Worm (Caenorhabditis elegans) whole organism, mixed stage, embryonic: ENCODE data around the gene evl-14.

Experiments
- bed-3 ChIP-seq: fragments of 200-800 bp; sonication (Bioruptor generic); optimal IDR thresholded peaks from 3 replicates; lab custom pipeline; 2018; ENCODE audit warnings: mild to moderate bottlenecking, missing genetic modification characterization, moderate library complexity, missing compliant biosample characterization
- blmp-1 ChIP-seq: fragments of 150-350 bp; optimal IDR thresholded peaks from 2 replicates; lab custom pipeline; 2014; ENCODE audit warnings: missing biosample characterization, missing genetic modification characterization
- ceh-39 ChIP-seq: fragments of 150-350 bp; optimal IDR thresholded peaks from 2 replicates; lab custom pipeline; 2014; ENCODE audit warnings: missing biosample characterization, missing genetic modification characterization
- ceh-43 ChIP-seq: fragments of 200-800 bp; sonication (Bioruptor generic); optimal IDR thresholded peaks from 2 replicates; lab custom pipeline; 2018; ENCODE audit warnings: mild to moderate bottlenecking, missing genetic modification characterization, moderate library complexity, missing compliant biosample characterization
- ceh-83 ChIP-seq: fragments of 200-800 bp; sonication (Bioruptor generic); optimal IDR thresholded peaks from 2 replicates; lab custom pipeline; 2018; ENCODE audit warnings: mild to moderate bottlenecking, missing genetic modification characterization, missing compliant biosample characterization
- ces-1 ChIP-seq: fragments of 150-350 bp; optimal IDR thresholded peaks from 2 replicates; lab custom pipeline; 2014; ENCODE audit warnings: missing biosample characterization, missing genetic modification reagents, missing genetic modification characterization
- cnd-1 ChIP-seq: fragments of 200-800 bp; sonication (Bioruptor generic); optimal IDR thresholded peaks from 2 replicates; lab custom pipeline; 2018; ENCODE audit warnings: mild to moderate bottlenecking, missing genetic modification characterization, missing compliant biosample characterization
- drap-1 ChIP-seq: fragments of 200-800 bp; sonication (Bioruptor generic); optimal IDR thresholded peaks from 3 replicates; lab custom pipeline; 2018; ENCODE audit warnings: mild to moderate bottlenecking, missing genetic modification characterization, missing compliant biosample characterization
- elt-1 ChIP-seq: sonication (generic microtip); optimal IDR thresholded peaks from 2 replicates; lab custom pipeline; 2017; ENCODE audit warnings: missing genetic modification characterization, mild to moderate bottlenecking, missing compliant biosample characterization, antibody characterized with exemption, moderate library complexity, borderline replicate concordance; ENCODE audit not compliant: insufficient read depth
- elt-3 ChIP-seq: fragments of 150-350 bp; optimal IDR thresholded peaks from 2 replicates; lab custom pipeline; 2014; ENCODE audit warnings: missing biosample characterization, missing genetic modification characterization
- flh-1 ChIP-seq: fragments of 200-800 bp; sonication (Bioruptor generic); optimal IDR thresholded peaks from 2 replicates; lab custom pipeline; 2018; ENCODE audit warnings: mild to moderate bottlenecking, missing genetic modification characterization, moderate library complexity, missing compliant biosample characterization
- ham-2 ChIP-seq: fragments of 200-800 bp; sonication (Bioruptor generic); optimal IDR thresholded peaks from 2 replicates; lab custom pipeline; 2018; ENCODE audit warnings: mild to moderate bottlenecking, missing genetic modification characterization, missing compliant biosample characterization
- hlh-1 ChIP-seq: fragments of 150-350 bp; optimal IDR thresholded peaks from 2 replicates; lab custom pipeline; 2014; ENCODE audit warnings: missing biosample characterization, missing genetic modification reagents, missing genetic modification characterization
- lin-13 ChIP-seq: fragments of 150-350 bp; optimal IDR thresholded peaks from 2 replicates; lab custom pipeline; 2014; ENCODE audit warnings: missing biosample characterization, missing genetic modification characterization
- lin-32 ChIP-seq: fragments of 200-800 bp; sonication (Bioruptor generic); optimal IDR thresholded peaks from 2 replicates; lab custom pipeline; 2018; ENCODE audit warnings: mild to moderate bottlenecking, missing genetic modification characterization, missing compliant biosample characterization
- lsy-2 ChIP-seq: fragments of 150-350 bp; optimal IDR thresholded peaks from 2 replicates; lab custom pipeline; 2014; ENCODE audit warnings: missing biosample characterization, missing genetic modification characterization
- mab-5 ChIP-seq: fragments of 150-350 bp; optimal IDR thresholded peaks from 2 replicates; lab custom pipeline; 2014; ENCODE audit warnings: missing biosample characterization, missing genetic modification characterization
- mep-1 ChIP-seq: fragments of 150-350 bp; optimal IDR thresholded peaks from 2 replicates; lab custom pipeline; 2017; ENCODE audit warnings: missing biosample characterization, missing genetic modification reagents, missing genetic modification characterization, inconsistent platforms
- mls-2 ChIP-seq: sonication (generic microtip); optimal IDR thresholded peaks from 2 replicates; lab custom pipeline; 2016; ENCODE audit warnings: mild to moderate bottlenecking, missing genetic modification characterization, moderate library complexity, missing compliant biosample characterization
- nhr-12 ChIP-seq: fragments of 150-350 bp; optimal IDR thresholded peaks from 2 replicates; lab custom pipeline; 2014; ENCODE audit warnings: missing biosample characterization, missing genetic modification characterization
- nhr-2 ChIP-seq: fragments of 150-350 bp; optimal IDR thresholded peaks from 2 replicates; lab custom pipeline; 2014; ENCODE audit warnings: missing biosample characterization, missing genetic modification characterization
- nhr-237 ChIP-seq: fragments of 150-350 bp; optimal IDR thresholded peaks from 2 replicates; lab custom pipeline; 2014; ENCODE audit warnings: missing biosample characterization, missing genetic modification characterization
- nhr-28 ChIP-seq: fragments of 150-350 bp; optimal IDR thresholded peaks from 2 replicates; lab custom pipeline; 2014; ENCODE audit warnings: missing biosample characterization, missing genetic modification characterization
- nhr-76 ChIP-seq: sonication (generic microtip); optimal IDR thresholded peaks from 2 replicates; lab custom pipeline; 2017; ENCODE audit warnings: missing biosample characterization, missing genetic modification characterization
- pha-4 ChIP-seq: fragments of 150-350 bp; optimal IDR thresholded peaks from 2 replicates; lab custom pipeline; 2018; ENCODE audit warnings: missing biosample characterization, missing genetic modification reagents, missing genetic modification characterization
- sem-2 ChIP-seq: fragments of 200-800 bp; sonication (Bioruptor generic); optimal IDR thresholded peaks from 2 replicates; lab custom pipeline; 2018; ENCODE audit warnings: mild to moderate bottlenecking, missing genetic modification characterization, missing compliant biosample characterization
- snpc-4 ChIP-seq: fragments of 150-350 bp; optimal IDR thresholded peaks from 2 replicates; lab custom pipeline; 2014; ENCODE audit warnings: missing biosample characterization, missing genetic modification characterization
- sptf-1 ChIP-seq: sonication (generic microtip); optimal IDR thresholded peaks from 2 replicates; lab custom pipeline; 2017; ENCODE audit warnings: mild to moderate bottlenecking, missing genetic modification characterization, moderate library complexity, missing compliant biosample characterization
- tbx-8 ChIP-seq: fragments of 200-800 bp; sonication (Bioruptor generic); optimal IDR thresholded peaks from 2 replicates; lab custom pipeline; 2018; ENCODE audit warnings: mild to moderate bottlenecking, missing genetic modification characterization, moderate library complexity, missing compliant biosample characterization
- unc-120 ChIP-seq: sonication (generic microtip); optimal IDR thresholded peaks from 2 replicates; lab custom pipeline; 2017; ENCODE audit warnings: missing genetic modification characterization, missing compliant biosample characterization; ENCODE audit not compliant: poor library complexity, severe bottlenecking
- unc-39 ChIP-seq: fragments of 150-350 bp; optimal IDR thresholded peaks from 2 replicates; lab custom pipeline; 2014; ENCODE audit warnings: missing biosample characterization, missing genetic modification characterization
- unc-62 ChIP-seq: fragments of 150-350 bp; optimal IDR thresholded peaks from 2 replicates; lab custom pipeline; 2014; ENCODE audit warnings: missing biosample characterization, missing genetic modification reagents, missing genetic modification characterization
- zip-8 ChIP-seq: fragments of 150-350 bp; optimal IDR thresholded peaks from 2 replicates; lab custom pipeline; 2014; ENCODE audit warnings: missing biosample characterization, missing genetic modification characterization
- ztf-11 ChIP-seq: fragments of 150-350 bp; optimal IDR thresholded peaks from 2 replicates; lab custom pipeline; 2014; ENCODE audit warnings: missing biosample characterization, missing genetic modification characterization

evl-14 gene

ce11 chrIII:4358345-4358744 lies 45.4 kb upstream of the evl-14 start:
- TF ChIP-seq nhr-237 (tag; lab: Kevin White, UChicago) (no peak), lin-13 (tag; lab: Kevin White, UChicago) (no peak), nhr-12 (tag; lab: Kevin White, UChicago) (no peak), nhr-2 (tag; lab: Kevin White, UChicago) (no peak), nhr-28 (tag; lab: Kevin White, UChicago) (no peak), sptf-1 (no peak), zip-8 (tag; lab: Kevin White, UChicago) (no peak), ces-1 (GFP tag; lab: Kevin White, UChicago) (no peak), ceh-39 (tag; lab: Kevin White, UChicago) (no peak), flh-1 (no peak), hlh-1 (tag; lab: Kevin White, UChicago) (peak; percentile 96), lsy-2 (tag; lab: Kevin White, UChicago) (no peak), unc-120 (tag; lab: Kevin White, UChicago) (peak; percentile 31), unc-62 (GFP tag; lab: Kevin White, UChicago) (peak; percentile 98), mls-2 (no peak), bed-3 (no peak), elt-1 (tag; lab: Kevin White, UChicago) (no peak), drap-1 (GFP tag; lab: Kevin White, UChicago) (no peak), snpc-4 (tag; lab: Kevin White, UChicago) (no peak), cnd-1 (no peak), elt-3 (tag; lab: Kevin White, UChicago) (no peak), lin-32 (GFP tag; lab: Kevin White, UChicago) (no peak), ceh-83 (no peak), mep-1 (tag; lab: Kevin White, UChicago) (no peak), mab-5 (peak; percentile 89), nhr-76 (tag; lab: Kevin White, UChicago) (no peak), sem-2 (GFP tag; lab: Kevin White, UChicago) (no peak), tbx-8 (GFP tag; lab: Kevin White, UChicago) (no peak), ceh-43 (GFP tag; lab: Kevin White, UChicago) (no peak), unc-39 (tag; lab: Kevin White, UChicago) (no peak), blmp-1 (tag; lab: Kevin White, UChicago) (no peak)
- TF ChIP-seq, all 35 proteins: peak for 4

DNA sequence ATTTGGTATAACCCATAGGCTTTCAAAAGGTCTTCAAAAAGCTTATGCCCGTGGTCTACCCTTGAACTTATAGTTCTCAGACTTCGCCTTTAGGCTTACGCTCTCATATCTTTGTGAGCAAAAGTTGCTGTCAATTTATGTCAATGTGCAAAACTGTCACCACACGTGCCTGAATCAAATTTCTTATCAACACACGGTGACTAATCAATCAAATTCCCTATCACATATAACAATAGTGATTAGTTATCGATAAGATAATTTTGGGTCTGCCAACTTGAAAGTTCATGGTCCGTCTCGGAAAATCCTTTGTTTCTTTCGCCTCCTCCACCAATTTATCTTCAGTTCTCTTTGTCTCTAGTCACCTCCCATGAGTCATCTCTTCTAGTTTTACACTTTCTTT lies 44.5 kb upstream of the evl-14 start:
- TF ChIP-seq pha-4 (no peak), unc-62 (GFP tag; lab: Kevin White, UChicago) (peak; percentile 33)

DNA sequence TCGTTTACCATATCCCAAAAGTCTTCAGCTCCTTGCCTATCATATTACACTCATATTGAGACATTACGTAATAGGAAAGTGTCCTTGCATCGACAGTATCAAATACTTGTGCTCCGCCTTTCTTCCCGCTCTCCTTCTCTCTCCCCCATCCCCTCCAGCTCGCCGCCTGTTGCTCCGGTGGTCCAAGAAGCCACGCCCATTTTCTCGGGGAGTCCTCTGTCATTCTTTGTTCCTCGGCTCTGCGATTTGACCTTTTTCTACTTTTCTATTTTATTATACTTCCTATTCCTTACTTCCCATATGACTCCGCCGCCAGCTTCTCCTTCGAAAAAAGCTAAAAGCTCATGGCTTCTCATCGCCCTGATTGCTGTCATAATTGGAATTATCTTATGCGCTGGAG lies 43.5 kb upstream of the evl-14 start, which contains the start of gene mnp-1:
Gene mnp-1, plus strand, starts transcription at position 211 of the 400 bp plus-strand sequence.
- TF ChIP-seq mep-1 (tag; lab: Kevin White, UChicago) (no peak), ztf-11 (tag; lab: Kevin White, UChicago) (no peak), elt-1 (tag; lab: Kevin White, UChicago) (no peak), sem-2 (GFP tag; lab: Kevin White, UChicago) (no peak), ceh-43 (GFP tag; lab: Kevin White, UChicago) (no peak), nhr-2 (tag; lab: Kevin White, UChicago) (no peak), zip-8 (tag; lab: Kevin White, UChicago) (peak; percentile 61), lin-13 (tag; lab: Kevin White, UChicago) (no peak), elt-3 (tag; lab: Kevin White, UChicago) (no peak), ces-1 (GFP tag; lab: Kevin White, UChicago) (no peak), cnd-1 (no peak), drap-1 (GFP tag; lab: Kevin White, UChicago) (no peak), unc-62 (GFP tag; lab: Kevin White, UChicago) (no peak), snpc-4 (tag; lab: Kevin White, UChicago) (no peak), ham-2 (no peak), hlh-1 (tag; lab: Kevin White, UChicago) (peak; percentile 38), nhr-237 (tag; lab: Kevin White, UChicago) (no peak), flh-1 (no peak), tbx-8 (GFP tag; lab: Kevin White, UChicago) (no peak), pha-4 (no peak), mab-5 (no peak), unc-39 (tag; lab: Kevin White, UChicago) (peak; percentile 32), unc-120 (tag; lab: Kevin White, UChicago) (no peak), ceh-39 (tag; lab: Kevin White, UChicago) (no peak)
